Fruit fly (Drosophila melanogaster) whole organism: ENCODE data around the gene Obp99c.

Experiments used
- CG8478 ChIP-seq: fragments of >200 bp; optimal IDR thresholded peaks from 2 replicates; lab custom pipeline; 2018; ENCODE audit warnings: inconsistent platforms
- Dll ChIP-seq: fragments of >200 bp; optimal IDR thresholded peaks from 2 replicates; lab custom pipeline; 2017
- EcR ChIP-seq, 2 experiments: fragments of >200 bp; optimal IDR thresholded peaks; 2 replicates each; lab custom pipeline; 2017; ENCODE audit warnings: missing biosample characterization in 2 of 2, missing genetic modification characterization in 2 of 2, missing genetic modification reagents in 2 of 2
- pan ChIP-seq: fragments of >200 bp; optimal IDR thresholded peaks from 2 replicates; lab custom pipeline; 2017
- psq ChIP-seq: fragments of >200 bp; optimal IDR thresholded peaks from 2 replicates; lab custom pipeline; 2017
- usp ChIP-seq: fragments of >200 bp; optimal IDR thresholded peaks from 2 replicates; lab custom pipeline; 2017; ENCODE audit warnings: missing biosample characterization, missing genetic modification characterization, mixed read lengths

The Obp99c gene

dm6 chr3R:29689211-29689610 lies at the start of gene Obp99c:
Gene Obp99c, minus strand, starts transcription at chr3R:29689311.
- TF ChIP-seq EcR (GFP tag; optimal IDR thresholded peaks at IDR 0.05; lab: Kevin White, UChicago) (no peak), CG8478 (lab: Kevin White, UChicago) (no peak), pan (lab: Kevin White, UChicago) (no peak), psq (lab: Kevin White, UChicago) (no peak), Dll (lab: Kevin White, UChicago) (no peak), usp (GFP tag; lab: Kevin White, UChicago) (no peak)

- TF ChIP-seq EcR (GFP tag; optimal IDR thresholded peaks at IDR 0.05; lab: Kevin White, UChicago) (no peak), pan (lab: Kevin White, UChicago) (no peak), Dll (lab: Kevin White, UChicago) (no peak), usp (GFP tag; lab: Kevin White, UChicago) (no peak), CG8478 (lab: Kevin White, UChicago) (no peak), psq (lab: Kevin White, UChicago) (no peak)
Observed at dm6 chr3R:29737891-29738290, 48.8 kb upstream of the Obp99c start, which contains the start of gene Gnpnat. Gene Gnpnat, plus strand, starts transcription at chr3R:29738275.

dm6 chr3R:29736678-29737093 lies 47.6 kb upstream of the Obp99c start, which contains the start of the genes CG7601 and CIA30:
Gene CG7601, minus strand, starts transcription at chr3R:29736745.
Gene CIA30, plus strand, starts transcription at chr3R:29736965.
- TF ChIP-seq CG8478 (lab: Kevin White, UChicago) (no peak), psq (lab: Kevin White, UChicago) (no peak), pan (lab: Kevin White, UChicago) (no peak), EcR (GFP tag; optimal IDR thresholded peaks at IDR 0.05; lab: Kevin White, UChicago) (no peak), Dll (lab: Kevin White, UChicago) (no peak), usp (GFP tag; lab: Kevin White, UChicago) (no peak)

- TF ChIP-seq EcR (GFP tag; optimal IDR thresholded peaks at IDR 0.05; lab: Kevin White, UChicago) (no peak), Dll (lab: Kevin White, UChicago) (peak; percentile 52)
Observed at dm6 chr3R:29726277-29726676, 37.2 kb upstream of the Obp99c start.

- TF ChIP-seq Dll (lab: Kevin White, UChicago) (no peak), CG8478 (lab: Kevin White, UChicago) (no peak), usp (GFP tag; lab: Kevin White, UChicago) (no peak), EcR (GFP tag; optimal IDR thresholded peaks at IDR 0.05; lab: Kevin White, UChicago) (no peak), psq (lab: Kevin White, UChicago) (no peak), pan (lab: Kevin White, UChicago) (no peak)
Observed at dm6 chr3R:29725577-29726240, 36.6 kb upstream of the Obp99c start, which contains the start of gene Kul. Gene Kul, plus strand, starts transcription at chr3R:29725830.

dm6 chr3R:29724745-29725144 lies 35.6 kb upstream of the Obp99c start, which contains the start of the genes Naa40 and CG18731:
Gene Naa40, minus strand, starts transcription at chr3R:29724950.
Gene CG18731, plus strand, starts transcription at chr3R:29725027.
- TF ChIP-seq pan (lab: Kevin White, UChicago) (no peak), EcR (GFP tag; optimal IDR thresholded peaks at IDR 0.05; lab: Kevin White, UChicago) (no peak), psq (lab: Kevin White, UChicago) (no peak), CG8478 (lab: Kevin White, UChicago) (no peak), Dll (lab: Kevin White, UChicago) (no peak), usp (GFP tag; lab: Kevin White, UChicago) (no peak)

dm6 chr3R:29723048-29723656 lies 34.0 kb upstream of the Obp99c start, which contains the start of gene Pcd:
Gene Pcd, plus strand, starts transcription at chr3R:29723163.
- TF ChIP-seq CG8478 (lab: Kevin White, UChicago) (no peak), usp (GFP tag; lab: Kevin White, UChicago) (no peak), pan (lab: Kevin White, UChicago) (no peak), EcR (GFP tag; optimal IDR thresholded peaks at IDR 0.05; lab: Kevin White, UChicago) (no peak), psq (lab: Kevin White, UChicago) (no peak), Dll (lab: Kevin White, UChicago) (no peak)

dm6 chr3R:29722238-29722637 lies 33.1 kb upstream of the Obp99c start, which contains the start of gene CG34296:
Gene CG34296, plus strand, starts transcription at chr3R:29722538.
- TF ChIP-seq psq (lab: Kevin White, UChicago) (no peak), Dll (lab: Kevin White, UChicago) (no peak), pan (lab: Kevin White, UChicago) (no peak), EcR (GFP tag; optimal IDR thresholded peaks at IDR 0.05; lab: Kevin White, UChicago) (no peak), usp (GFP tag; lab: Kevin White, UChicago) (no peak)

- no peak for TF ChIP-seq EcR (GFP tag; optimal IDR thresholded peaks at IDR 0.05; lab: Kevin White, UChicago)
- TF ChIP-seq usp (GFP tag; lab: Kevin White, UChicago) = no peak
- no peak for TF ChIP-seq Dll (lab: Kevin White, UChicago)
- no peak for TF ChIP-seq pan (lab: Kevin White, UChicago)
- TF ChIP-seq CG8478 (lab: Kevin White, UChicago) = no peak
- no peak for TF ChIP-seq psq (lab: Kevin White, UChicago)
Observed at dm6 chr3R:29718363-29718762, 29.3 kb upstream of the Obp99c start, which contains the start of gene CG15506. Gene CG15506, plus strand, starts transcription at chr3R:29718663.

dm6 chr3R:29717519-29717918 lies 28.4 kb upstream of the Obp99c start:
- TF ChIP-seq Dll (lab: Kevin White, UChicago) = no peak
- TF ChIP-seq psq (lab: Kevin White, UChicago) = no peak
- TF ChIP-seq pan (lab: Kevin White, UChicago) = no peak

- TF ChIP-seq CG8478 (lab: Kevin White, UChicago) (no peak), psq (lab: Kevin White, UChicago) (no peak), EcR (GFP tag; optimal IDR thresholded peaks at IDR 0.05; lab: Kevin White, UChicago) (no peak), Dll (lab: Kevin White, UChicago) (no peak), pan (lab: Kevin White, UChicago) (no peak), usp (GFP tag; lab: Kevin White, UChicago) (no peak)
Observed at dm6 chr3R:29716782-29717317, 27.7 kb upstream of the Obp99c start, which contains the start of gene Obp99b. Gene Obp99b, minus strand, starts transcription at chr3R:29716896.
